Worm (Caenorhabditis elegans) whole organism, young adult: Measurements from ENCODE around the gene ace-4.

ENCODE experiments used
- B0019.2 ChIP-seq: fragments of 200-800 bp; sonication (Bioruptor generic); conservative IDR thresholded peaks from 2 replicates; pipeline ENCODE4 v1.3.6; 2022; ENCODE audit warnings: missing genetic modification reagents, missing genetic modification characterization, missing compliant biosample characterization
- C06A6.2 ChIP-seq: fragments of 200-800 bp; sonication (Bioruptor generic); conservative IDR thresholded peaks from 2 replicates; pipeline ENCODE4 v1.3.6; 2022; ENCODE audit warnings: missing genetic modification characterization, missing compliant biosample characterization
- D2030.7 ChIP-seq: fragments of 200-800 bp; sonication (Bioruptor generic); IDR thresholded peaks from 2 replicates; pipeline ENCODE4 v1.3.6; 2022; ENCODE audit warnings: missing genetic modification reagents, missing genetic modification characterization, missing compliant biosample characterization
- F22D6.2 ChIP-seq: sonication (generic microtip); optimal IDR thresholded peaks from 2 replicates; lab custom pipeline; 2016; ENCODE audit warnings: mild to moderate bottlenecking, missing genetic modification characterization, missing compliant biosample characterization
- F37B4.10 ChIP-seq: fragments of 200-800 bp; sonication (Bioruptor generic); IDR thresholded peaks from 2 replicates; pipeline ENCODE4 v1.3.6; 2022; ENCODE audit warnings: missing genetic modification characterization, missing compliant biosample characterization
- F39B2.1 ChIP-seq: fragments of 200-800 bp; sonication (Bioruptor generic); IDR thresholded peaks from 2 replicates; pipeline ENCODE4 v1.3.6; 2022; ENCODE audit warnings: missing genetic modification reagents, missing genetic modification characterization, missing compliant biosample characterization
- F52B5.7 ChIP-seq: sonication (generic microtip); optimal IDR thresholded peaks from 2 replicates; lab custom pipeline; 2016; ENCODE audit warnings: mild to moderate bottlenecking, missing genetic modification characterization, missing compliant biosample characterization
- K12H6.12 ChIP-seq: fragments of 200-800 bp; sonication (Bioruptor generic); optimal IDR thresholded peaks from 2 replicates; lab custom pipeline; 2018; ENCODE audit warnings: mild to moderate bottlenecking, missing genetic modification characterization, missing compliant biosample characterization
- T07F8.4 ChIP-seq: sonication (generic microtip); optimal IDR thresholded peaks from 2 replicates; lab custom pipeline; 2016; ENCODE audit warnings: mild to moderate bottlenecking, missing genetic modification characterization, moderate library complexity, missing compliant biosample characterization
- Y53G8AR.9 ChIP-seq: fragments of 200-800 bp; sonication (Bioruptor generic); conservative IDR thresholded peaks from 2 replicates; pipeline ENCODE4 v1.3.6; 2022; ENCODE audit warnings: missing genetic modification reagents, missing genetic modification characterization, missing compliant biosample characterization
- Y95B8A.8 ChIP-seq: fragments of 200-800 bp; sonication (Bioruptor generic); IDR thresholded peaks from 2 replicates; pipeline ENCODE4 v1.3.6; 2022; ENCODE audit warnings: missing genetic modification reagents, missing genetic modification characterization, missing compliant biosample characterization
- akir-1 ChIP-seq: fragments of 200-800 bp; sonication (Bioruptor generic); optimal IDR thresholded peaks from 2 replicates; lab custom pipeline; 2018; ENCODE audit warnings: mild to moderate bottlenecking, missing genetic modification characterization, moderate library complexity, missing compliant biosample characterization
- aptf-3 ChIP-seq: fragments of 200-800 bp; sonication (Bioruptor generic); IDR thresholded peaks from 2 replicates; pipeline ENCODE4 v1.3.6; 2022; ENCODE audit warnings: missing genetic modification characterization, missing compliant biosample characterization
- attf-3 ChIP-seq: fragments of 200-800 bp; sonication (Bioruptor generic); conservative IDR thresholded peaks from 2 replicates; pipeline ENCODE4 v1.3.6; 2022; ENCODE audit warnings: missing genetic modification reagents, missing genetic modification characterization, missing compliant biosample characterization
- attf-5 ChIP-seq: fragments of 200-800 bp; sonication (Bioruptor generic); optimal IDR thresholded peaks from 2 replicates; lab custom pipeline; 2018; ENCODE audit warnings: mild to moderate bottlenecking, missing genetic modification characterization, missing compliant biosample characterization
- attf-6 ChIP-seq: fragments of 200-800 bp; sonication (Bioruptor generic); IDR thresholded peaks from 2 replicates; pipeline ENCODE4 v1.3.6; 2022; ENCODE audit warnings: missing genetic modification reagents, missing genetic modification characterization, missing compliant biosample characterization
- ccch-3 ChIP-seq: fragments of 200-800 bp; sonication (Bioruptor generic); optimal IDR thresholded peaks from 2 replicates; lab custom pipeline; 2018; ENCODE audit warnings: mild to moderate bottlenecking, missing genetic modification characterization, missing compliant biosample characterization
- ceh-27 ChIP-seq: fragments of 200-800 bp; sonication (Bioruptor generic); optimal IDR thresholded peaks from 2 replicates; lab custom pipeline; 2018; ENCODE audit warnings: mild to moderate bottlenecking, missing genetic modification characterization, moderate library complexity, missing compliant biosample characterization
- chd-7 ChIP-seq: sonication (generic microtip); optimal IDR thresholded peaks from 2 replicates; lab custom pipeline; 2016; ENCODE audit warnings: mild to moderate bottlenecking, missing genetic modification characterization, moderate library complexity, missing compliant biosample characterization
- dox-1 ChIP-seq: fragments of 200-800 bp; sonication (Bioruptor generic); IDR thresholded peaks from 2 replicates; pipeline ENCODE4 v1.3.6; 2022; ENCODE audit warnings: missing genetic modification reagents, missing genetic modification characterization, missing compliant biosample characterization
- dpl-1 ChIP-seq: fragments of 150-350 bp; optimal IDR thresholded peaks from 2 replicates; lab custom pipeline; 2014; ENCODE audit warnings: missing biosample characterization, missing genetic modification reagents, missing genetic modification characterization
- efl-1 ChIP-seq: fragments of 150-350 bp; optimal IDR thresholded peaks from 2 replicates; lab custom pipeline; 2014; ENCODE audit warnings: missing biosample characterization, missing genetic modification reagents, missing genetic modification characterization
- egl-44 ChIP-seq: fragments of 200-800 bp; sonication (Bioruptor generic); IDR thresholded peaks from 2 replicates; pipeline ENCODE4 v1.3.6; 2022; ENCODE audit warnings: missing genetic modification reagents, missing genetic modification characterization, missing compliant biosample characterization
- fkh-3 ChIP-seq: sonication (generic microtip); optimal IDR thresholded peaks from 2 replicates; lab custom pipeline; 2016; ENCODE audit warnings: mild to moderate bottlenecking, missing genetic modification characterization, missing compliant biosample characterization
- gei-17 ChIP-seq: fragments of 200-800 bp; sonication (Bioruptor generic); optimal IDR thresholded peaks from 2 replicates; lab custom pipeline; 2018; ENCODE audit warnings: mild to moderate bottlenecking, missing genetic modification characterization, missing compliant biosample characterization
- hmg-20 ChIP-seq: fragments of 200-800 bp; sonication (Bioruptor generic); IDR thresholded peaks from 2 replicates; pipeline ENCODE4 v1.3.6; 2022; ENCODE audit warnings: missing genetic modification reagents, missing genetic modification characterization, missing compliant biosample characterization
- let-607 ChIP-seq, 2 experiments: fragments of 200-800 bp in 1 of 2; sonication (Bioruptor generic) in 1 of 2; sonication (generic microtip) in 1 of 2; optimal IDR thresholded peaks; 2 replicates each; lab custom pipeline; 2016 to 2018; ENCODE audit warnings: mild to moderate bottlenecking in 2 of 2, missing compliant biosample characterization in 2 of 2, missing genetic modification characterization in 2 of 2, moderate library complexity in 2 of 2, missing genotype in 1 of 2
- lin-40 ChIP-seq: sonication (generic microtip); optimal IDR thresholded peaks from 2 replicates; lab custom pipeline; 2016; ENCODE audit warnings: missing genetic modification characterization, mild to moderate bottlenecking, missing compliant biosample characterization, missing genotype, missing genetic modification reagents
- lir-1 ChIP-seq: fragments of 200-800 bp; sonication (Bioruptor generic); conservative IDR thresholded peaks from 2 replicates; pipeline ENCODE4 v1.3.6; 2022; ENCODE audit warnings: missing genetic modification reagents, missing genetic modification characterization, missing compliant biosample characterization
- lsl-1 ChIP-seq: fragments of 200-800 bp; sonication (Bioruptor generic); optimal IDR thresholded peaks from 2 replicates; lab custom pipeline; 2018; ENCODE audit warnings: mild to moderate bottlenecking, missing genetic modification characterization, moderate library complexity, missing compliant biosample characterization
- madf-3 ChIP-seq: fragments of 200-800 bp; sonication (Bioruptor generic); IDR thresholded peaks from 2 replicates; pipeline ENCODE4 v1.3.6; 2022; ENCODE audit warnings: missing genetic modification reagents, missing genetic modification characterization, missing compliant biosample characterization
- nfya-2 ChIP-seq: fragments of 200-800 bp; sonication (Bioruptor generic); IDR thresholded peaks from 2 replicates; pipeline ENCODE4 v1.3.6; 2022; ENCODE audit warnings: missing genetic modification reagents, missing genetic modification characterization, missing compliant biosample characterization
- nfyb-1 ChIP-seq: fragments of 200-800 bp; sonication (Bioruptor generic); IDR thresholded peaks from 2 replicates; pipeline ENCODE4 v1.3.6; 2022; ENCODE audit warnings: missing genetic modification reagents, missing genetic modification characterization, missing compliant biosample characterization
- nhr-80 ChIP-seq: sonication (generic microtip); optimal IDR thresholded peaks from 2 replicates; lab custom pipeline; 2016; ENCODE audit warnings: missing genetic modification characterization, missing compliant biosample characterization
- nhr-90 ChIP-seq: sonication (generic microtip); optimal IDR thresholded peaks from 2 replicates; lab custom pipeline; 2016; ENCODE audit warnings: missing genotype, mild to moderate bottlenecking, missing genetic modification characterization, missing compliant biosample characterization
- pha-4 ChIP-seq: fragments of 150-350 bp; sonication (generic microtip); optimal IDR thresholded peaks from 2 replicates; lab custom pipeline; 2014; ENCODE audit warnings: missing biosample characterization, missing genetic modification reagents, missing genetic modification characterization
- rec-8 ChIP-seq, 2 experiments: sonication (generic microtip); optimal IDR thresholded peaks; 2 replicates each; lab custom pipeline; 2016; ENCODE audit warnings: mild to moderate bottlenecking in 2 of 2, missing genetic modification characterization in 2 of 2, missing genetic modification reagents in 2 of 2, missing genotype in 2 of 2, missing biosample characterization in 1 of 2, missing compliant biosample characterization in 1 of 2, moderate library complexity in 1 of 2
- snpc-1.1 ChIP-seq: sonication (generic microtip); optimal IDR thresholded peaks from 2 replicates; lab custom pipeline; 2017; ENCODE audit warnings: missing genetic modification characterization, mild to moderate bottlenecking, missing compliant biosample characterization, antibody characterized with exemption, moderate library complexity, missing genotype, missing genetic modification reagents; ENCODE audit not compliant: insufficient read depth
- snpc-3.4 ChIP-seq: sonication (generic microtip); optimal IDR thresholded peaks from 2 replicates; lab custom pipeline; 2017; ENCODE audit warnings: missing genetic modification characterization, mild to moderate bottlenecking, missing compliant biosample characterization, antibody characterized with exemption, moderate library complexity, missing genotype, missing genetic modification reagents
- snpc-4 ChIP-seq, 5 experiments: fragments of 150-350 bp in 1 of 5; sonication (generic microtip) in 4 of 5; optimal IDR thresholded peaks; 2 replicates each; lab custom pipeline; 2014 to 2018; ENCODE audit warnings: missing genetic modification characterization in 5 of 5, missing biosample characterization in 3 of 5, antibody characterized with exemption in 2 of 5, mild to moderate bottlenecking in 2 of 5, missing compliant biosample characterization in 2 of 5, missing genotype in 2 of 5, moderate library complexity in 2 of 5, missing genetic modification reagents in 1 of 5
- tlf-1 ChIP-seq: fragments of 200-800 bp; sonication (Bioruptor generic); optimal IDR thresholded peaks from 2 replicates; lab custom pipeline; 2018; ENCODE audit warnings: mild to moderate bottlenecking, missing genetic modification characterization, missing compliant biosample characterization
- xnd-1 ChIP-seq: sonication (generic microtip); optimal IDR thresholded peaks from 2 replicates; lab custom pipeline; 2016; ENCODE audit warnings: missing genotype, missing genetic modification reagents, missing genetic modification characterization, missing compliant biosample characterization
- zfh-2 ChIP-seq: fragments of 200-800 bp; sonication (Bioruptor generic); conservative IDR thresholded peaks from 2 replicates; pipeline ENCODE4 v1.3.6; 2022; ENCODE audit warnings: missing genetic modification reagents, missing genetic modification characterization, missing compliant biosample characterization
- zim-3 ChIP-seq: sonication (generic microtip); optimal IDR thresholded peaks from 2 replicates; lab custom pipeline; 2017; ENCODE audit warnings: mild to moderate bottlenecking, missing genetic modification characterization, moderate library complexity, missing compliant biosample characterization
- ztf-18 ChIP-seq: sonication (generic microtip); optimal IDR thresholded peaks from 2 replicates; lab custom pipeline; 2016; ENCODE audit warnings: missing genotype, mild to moderate bottlenecking, missing genetic modification characterization, missing compliant biosample characterization
- ztf-22 ChIP-seq: fragments of 200-800 bp; sonication (Bioruptor generic); optimal IDR thresholded peaks from 2 replicates; lab custom pipeline; 2018; ENCODE audit warnings: mild to moderate bottlenecking, missing genetic modification characterization, moderate library complexity, missing compliant biosample characterization
- ztf-6 ChIP-seq: fragments of 200-800 bp; sonication (Bioruptor generic); IDR thresholded peaks from 2 replicates; pipeline ENCODE4 v1.3.6; 2022; ENCODE audit warnings: missing genetic modification reagents, missing genetic modification characterization, missing compliant biosample characterization

Gene ace-4

DNA sequence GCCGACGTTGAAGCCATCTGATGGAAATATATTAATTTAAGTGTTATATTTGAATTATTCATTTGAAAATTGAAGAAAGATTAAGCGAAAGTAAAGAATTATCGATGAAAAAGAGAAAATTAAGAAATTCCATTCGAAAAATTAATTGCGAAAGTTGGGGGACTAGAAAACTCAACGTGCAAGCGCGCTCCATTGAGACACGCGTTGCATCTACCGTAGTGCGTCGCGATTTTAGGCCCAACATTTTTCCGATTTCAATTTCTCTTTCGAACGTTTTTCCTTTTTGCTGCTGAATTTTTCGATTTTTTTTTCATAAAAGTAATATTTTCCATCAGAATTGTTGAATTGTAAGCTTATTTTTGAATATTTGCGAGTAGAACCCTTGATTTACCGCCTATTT, 43.5 kb upstream of the ace-4 start, which contains the start of gene Y48B6A.1 (continued):
- peak in 1 of 2 experiments; percentile 70 for TF ChIP-seq rec-8 (tag; optimal IDR thresholded peaks at IDR 0.05; lab: Kevin White, UChicago)
- TF ChIP-seq nfya-2, result no peak
- TF ChIP-seq xnd-1 (tag; lab: Kevin White, UChicago), result peak; percentile 35
- TF ChIP-seq let-607 (tag; optimal IDR thresholded peaks at IDR 0.05; lab: Kevin White, UChicago), result peak; percentile 42 to 69
- TF ChIP-seq ztf-22 (GFP tag; lab: Kevin White, UChicago), result no peak
- TF ChIP-seq F22D6.2 (tag; lab: Kevin White, UChicago), result peak; percentile 38
- peak; percentile 97 for TF ChIP-seq dox-1 (GFP tag; lab: Robert Waterston, UW)
- TF ChIP-seq zim-3 (tag; lab: Kevin White, UChicago), result peak; percentile 43
- TF ChIP-seq attf-5 (GFP tag; lab: Kevin White, UChicago), result peak; percentile 98
- TF ChIP-seq aptf-3 (GFP tag; lab: Robert Waterston, UW), result no peak
- no peak for TF ChIP-seq T07F8.4 (tag; lab: Kevin White, UChicago)
- TF ChIP-seq lsl-1 (GFP tag; lab: Kevin White, UChicago), result peak; percentile 93
- TF ChIP-seq Y95B8A.8 (GFP tag; lab: Robert Waterston, UW), result peak; percentile 91
- TF ChIP-seq Y53G8AR.9 (GFP tag; lab: Robert Waterston, UW), result peak; percentile 93
- no peak for TF ChIP-seq F37B4.10 (GFP tag; lab: Robert Waterston, UW)
- peak; percentile 84 for TF ChIP-seq nhr-80 (tag; lab: Kevin White, UChicago)
- TF ChIP-seq ztf-6 (GFP tag; lab: Robert Waterston, UW), result peak; percentile 88
- peak; percentile 80 for TF ChIP-seq ccch-3 (GFP tag; lab: Kevin White, UChicago)
- TF ChIP-seq snpc-4 (GFP tag; optimal IDR thresholded peaks at IDR 0.05; lab: Kevin White, UChicago), result peak; percentile 49
- peak; percentile 73 to 90 (median 78) for TF ChIP-seq snpc-4 (tag; optimal IDR thresholded peaks at IDR 0.05; lab: Kevin White, UChicago)
- TF ChIP-seq egl-44 (GFP tag; lab: Robert Waterston, UW), result 0 out of 2 replicates have a peak, but pooled peaks have one; percentile 46
- TF ChIP-seq gei-17, result peak; percentile 48
- TF ChIP-seq D2030.7 (GFP tag; lab: Robert Waterston, UW), result peak; percentile 95
- peak; percentile 64 for TF ChIP-seq snpc-1.1 (tag; lab: Kevin White, UChicago)
- TF ChIP-seq lin-40, result peak; percentile 82
- peak; percentile 30 for TF ChIP-seq chd-7 (tag; lab: Kevin White, UChicago)
- no peak for TF ChIP-seq F39B2.1
- no peak for TF ChIP-seq nhr-90
- TF ChIP-seq snpc-3.4 (tag; lab: Kevin White, UChicago), result peak; percentile 79
- TF ChIP-seq B0019.2 (GFP tag; lab: Robert Waterston, UW), result peak; percentile 79
- TF ChIP-seq attf-6 (GFP tag; lab: Robert Waterston, UW), result 0 out of 2 replicates have a peak, but pooled peaks have one; percentile 32
- TF ChIP-seq efl-1, result peak; percentile 65
- TF ChIP-seq ceh-27, result peak; percentile 96
- peak; percentile 85 for TF ChIP-seq tlf-1 (GFP tag; lab: Kevin White, UChicago)
- TF ChIP-seq nfyb-1, result 0 out of 2 replicates have a peak, but pooled peaks have one; percentile 40
- peak; percentile 91 for TF ChIP-seq K12H6.12 (tag; lab: Kevin White, UChicago)
- TF ChIP-seq zfh-2 (GFP tag; lab: Robert Waterston, UW), result peak; percentile 66
- TF ChIP-seq akir-1 (GFP tag; lab: Kevin White, UChicago), result no peak
- peak; percentile 7 for TF ChIP-seq F52B5.7 (tag; lab: Kevin White, UChicago)
- peak; percentile 81 for TF ChIP-seq lir-1 (GFP tag; lab: Robert Waterston, UW)
- TF ChIP-seq fkh-3 (tag; lab: Kevin White, UChicago), result no peak
- TF ChIP-seq C06A6.2 (GFP tag; lab: Robert Waterston, UW), result no peak; the same call in 1 of the 2 replicates
- no peak for TF ChIP-seq hmg-20 (GFP tag; lab: Robert Waterston, UW)
- peak; percentile 29 for TF ChIP-seq pha-4
- peak; percentile 99 for TF ChIP-seq madf-3 (GFP tag; lab: Robert Waterston, UW)
- TF ChIP-seq dpl-1 (GFP tag; lab: Kevin White, UChicago), result peak; percentile 65
- TF ChIP-seq attf-3 (GFP tag; lab: Robert Waterston, UW), result peak; percentile 66
- peak; percentile 82 for TF ChIP-seq ztf-18 (tag; lab: Kevin White, UChicago)
